Worm (Caenorhabditis elegans): Measurements from ENCODE around the gene sptf-2.

Gene sptf-2

DNA sequence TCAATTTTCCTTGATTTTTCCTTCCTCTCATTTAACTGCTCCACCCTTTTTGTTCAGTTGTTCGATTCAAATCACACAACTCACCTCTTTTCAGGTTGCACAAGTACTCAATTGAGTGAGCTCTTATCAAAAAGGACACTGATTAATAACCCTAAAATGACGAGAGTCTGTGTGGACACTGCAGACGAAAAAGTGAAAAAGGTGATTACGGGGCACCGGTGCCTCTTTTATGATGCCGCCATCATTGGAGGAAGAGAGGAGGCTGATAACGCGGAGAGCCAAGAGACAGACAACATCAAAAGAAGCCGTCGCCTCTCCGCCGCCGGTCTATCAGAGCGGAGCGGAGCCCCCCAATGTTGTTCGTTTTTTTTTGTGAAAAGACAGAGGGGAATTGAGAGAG is at the start of gene sptf-2 (continued):
- TF ChIP-seq fkh-10 (GFP tag; optimal IDR thresholded peaks at IDR 0.05) (no peak), nhr-41 (GFP tag; IDR thresholded peaks at IDR 0.05) (peak; percentile 64; the same call in 1 of the 2 replicates), spr-1 (tag; optimal IDR thresholded peaks at IDR 0.05) (no peak), madf-9 (GFP tag; conservative IDR thresholded peaks at IDR 0.05) (no peak), dmd-6 (GFP tag; IDR thresholded peaks at IDR 0.05) (peak; percentile 84), daf-16 (GFP tag; optimal IDR thresholded peaks at IDR 0.05) (peak in 1 of 2 experiments; percentile 7), daf-16 (tag; optimal IDR thresholded peaks at IDR 0.05) (peak; percentile 85), dpl-1 (GFP tag; optimal IDR thresholded peaks at IDR 0.05) (no peak), hif-1 (tag; optimal IDR thresholded peaks at IDR 0.05) (no peak), arid-1 (GFP tag; conservative IDR thresholded peaks at IDR 0.05) (no peak), ceh-62 (tag; optimal IDR thresholded peaks at IDR 0.05) (no peak), lim-7 (GFP tag; IDR thresholded peaks at IDR 0.05) (no peak), nhr-77 (tag; optimal IDR thresholded peaks at IDR 0.05) (peak; percentile 76), pqm-1 (tag; optimal IDR thresholded peaks at IDR 0.05) (peak; percentile 97), nhr-102 (tag; optimal IDR thresholded peaks at IDR 0.05) (no peak), lin-38 (GFP tag; IDR thresholded peaks at IDR 0.05) (no peak), rbr-2 (tag; optimal IDR thresholded peaks at IDR 0.05) (no peak), zip-11 (GFP tag; IDR thresholded peaks at IDR 0.05) (no peak), saeg-2 (GFP tag; IDR thresholded peaks at IDR 0.05) (no peak), ztf-7 (tag; optimal IDR thresholded peaks at IDR 0.05) (no peak), hlh-11 (tag; optimal IDR thresholded peaks at IDR 0.05) (peak; percentile 87), ceh-32 (tag; optimal IDR thresholded peaks at IDR 0.05; ENCODE audit: poor library complexity) (no peak), mdl-1 (tag; optimal IDR thresholded peaks at IDR 0.05) (no peak), ces-1 (GFP tag; optimal IDR thresholded peaks at IDR 0.05) (no peak), nhr-11 (tag; optimal IDR thresholded peaks at IDR 0.05) (no peak), tra-1 (GFP tag; IDR thresholded peaks at IDR 0.05) (peak; percentile 86), T20F7.1 (GFP tag; optimal IDR thresholded peaks at IDR 0.05) (no peak), nhr-42 (GFP tag; IDR thresholded peaks at IDR 0.05) (no peak), madf-5 (GFP tag; IDR thresholded peaks at IDR 0.05) (no peak), mxl-2 (GFP tag; conservative IDR thresholded peaks at IDR 0.05) (no peak), lsy-2 (tag; optimal IDR thresholded peaks at IDR 0.05) (no peak), lin-1 (GFP tag; IDR thresholded peaks at IDR 0.05) (no peak; the same call in 1 of the 2 replicates), mxl-3 (GFP tag; optimal IDR thresholded peaks at IDR 0.05) (peak; percentile 52), nhr-25 (tag; optimal IDR thresholded peaks at IDR 0.05; ENCODE audit: borderline replicate concordance, insufficient read depth) (no peak), lin-15B (tag; optimal IDR thresholded peaks at IDR 0.05) (no peak)

DNA sequence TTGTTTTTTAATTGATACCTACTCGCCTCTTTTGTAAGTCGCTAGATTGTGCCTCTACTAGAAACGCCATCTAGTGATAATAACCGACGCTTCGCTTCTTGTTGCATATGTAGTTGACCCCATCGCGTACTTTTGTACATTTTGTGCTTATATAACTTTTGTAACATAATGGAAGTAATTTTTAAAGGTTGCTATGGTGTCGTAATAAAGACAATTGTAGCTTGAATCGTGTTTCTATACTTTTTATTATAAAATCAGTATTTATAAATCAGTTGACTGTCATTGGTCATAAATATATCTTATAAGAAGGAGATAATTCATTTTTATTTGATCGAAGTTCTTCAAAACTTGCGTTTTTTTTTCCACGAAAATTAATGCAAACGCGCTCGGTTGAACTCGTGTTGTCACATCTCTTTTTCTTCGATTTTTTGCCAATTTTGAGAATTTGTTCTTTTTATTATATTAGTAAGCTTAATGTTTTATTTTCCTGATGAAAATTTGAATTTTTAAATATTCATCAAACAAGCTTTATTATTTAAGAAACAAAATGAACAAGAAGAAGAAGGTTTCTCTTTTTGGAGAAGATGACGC is 47.7 kb upstream of the sptf-2 start, which contains the start of gene F54C9.9:
Gene F54C9.9 (plus strand): TSS at position 541 of the 591 bp plus-strand sequence.
- no peak for TF ChIP-seq hlh-11 (tag; optimal IDR thresholded peaks at IDR 0.05)
- peak; percentile 54 for TF ChIP-seq unc-130 (GFP tag; optimal IDR thresholded peaks at IDR 0.05)
- no peak for TF ChIP-seq lir-3 (tag; optimal IDR thresholded peaks at IDR 0.05)
- no peak for TF ChIP-seq fos-1 (tag; optimal IDR thresholded peaks at IDR 0.05)
- no peak for TF ChIP-seq ceh-32 (tag; optimal IDR thresholded peaks at IDR 0.05; ENCODE audit: poor library complexity)
- TF ChIP-seq lin-38 (GFP tag; IDR thresholded peaks at IDR 0.05), result peak; percentile 82
- peak; percentile 44 for TF ChIP-seq mes-2 (tag; optimal IDR thresholded peaks at IDR 0.05; ENCODE audit: poor library complexity, severe bottlenecking)
- peak; percentile 55; the same call in 1 of the 2 replicates for TF ChIP-seq pha-4 (GFP tag; IDR thresholded peaks at IDR 0.05)
- TF ChIP-seq pha-4 (tag; optimal IDR thresholded peaks at IDR 0.05), result no peak
- TF ChIP-seq mep-1 (tag; optimal IDR thresholded peaks at IDR 0.05), result peak; percentile 2
- TF ChIP-seq nhr-28 (tag; optimal IDR thresholded peaks at IDR 0.05), result peak; percentile 11
- peak; percentile 4 for TF ChIP-seq dpl-1 (GFP tag; optimal IDR thresholded peaks at IDR 0.05)
- no peak for TF ChIP-seq ces-1 (GFP tag; optimal IDR thresholded peaks at IDR 0.05)
- TF ChIP-seq lsy-2 (tag; optimal IDR thresholded peaks at IDR 0.05), result peak in 1 of 2 experiments; percentile 61
- TF ChIP-seq snpc-1.2 (GFP tag; IDR thresholded peaks at IDR 0.05), result peak; percentile 64; the same call in 1 of the 2 replicates

All from whole organism, L4 larva.